Fruit fly (Drosophila melanogaster): ENCODE data around the gene CG15337.

DNA sequence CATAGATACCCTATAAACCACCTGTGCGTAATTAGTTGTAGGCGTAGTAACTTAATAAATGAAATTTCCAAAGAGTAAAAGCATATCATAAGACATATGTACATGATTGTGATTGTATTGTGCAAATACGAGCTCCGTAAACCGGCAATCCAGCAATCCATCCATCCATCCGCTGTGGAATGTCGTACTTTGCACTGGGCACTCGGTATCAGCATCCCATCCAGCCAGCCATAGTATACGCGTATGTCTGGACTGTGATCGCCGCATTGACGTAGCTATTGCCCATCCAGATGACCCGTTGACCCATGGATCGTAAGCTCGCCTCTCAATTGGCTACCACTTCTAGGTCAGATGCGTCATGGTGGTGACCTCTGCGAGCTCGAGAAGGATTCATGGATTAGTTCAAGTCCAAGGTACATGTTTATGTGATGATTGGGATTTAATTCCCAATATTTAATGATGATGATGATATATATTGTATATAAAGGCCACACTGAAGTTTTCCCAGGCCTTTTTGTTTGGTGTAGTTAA is 847 bp upstream of the CG15337 start:
- TF ChIP-seq CG14711 (tag; optimal IDR thresholded peaks at IDR 0.05) (no peak), ovo (GFP tag; optimal IDR thresholded peaks at IDR 0.05) (no peak), kay (GFP tag; ENCODE audit: borderline replicate concordance) (no peak), pad (GFP tag; optimal IDR thresholded peaks at IDR 0.05) (no peak), cic (GFP tag; optimal IDR thresholded peaks at IDR 0.05) (no peak), CG33017 (tag; optimal IDR thresholded peaks at IDR 0.05) (no peak), cnc (optimal IDR thresholded peaks at IDR 0.05) (no peak), CG7101 (tag; optimal IDR thresholded peaks at IDR 0.05) (no peak), Mnt (GFP tag; optimal IDR thresholded peaks at IDR 0.05) (no peak)
